Fruit fly (Drosophila melanogaster): ENCODE measurements around the gene Mst87F.

Mst87F gene

dm6 chr3R:13796071-13796470 is 31.7 kb downstream of the Mst87F start (continued):
- TF ChIP-seq jumu (GFP tag; optimal IDR thresholded peaks at IDR 0.05) (no peak), CG6689 (GFP tag; IDR thresholded peaks at IDR 0.05) (no peak), CG4360 (GFP tag; IDR thresholded peaks at IDR 0.05) (no peak), Xbp1 (GFP tag; optimal IDR thresholded peaks at IDR 0.05) (no peak), Myb (GFP tag; optimal IDR thresholded peaks at IDR 0.05) (no peak), CG3995 (GFP tag; optimal IDR thresholded peaks at IDR 0.05) (no peak), CG17802 (tag; optimal IDR thresholded peaks at IDR 0.05) (peak; percentile 2), CG8765 (GFP tag; IDR thresholded peaks at IDR 0.05) (no peak), CG31365 (tag; optimal IDR thresholded peaks at IDR 0.05) (no peak), CG17385 (GFP tag; optimal IDR thresholded peaks at IDR 0.05) (no peak), dmrt99B (tag; optimal IDR thresholded peaks at IDR 0.05) (no peak), nau (GFP tag; optimal IDR thresholded peaks at IDR 0.05) (no peak), Hmr (GFP tag; optimal IDR thresholded peaks at IDR 0.05) (no peak), Camta (GFP tag; optimal IDR thresholded peaks at IDR 0.05) (no peak), PHDP (tag; optimal IDR thresholded peaks at IDR 0.05) (peak; percentile 39), GATAe (GFP tag; conservative IDR thresholded peaks at IDR 0.05) (no peak), CG2875 (GFP tag; optimal IDR thresholded peaks at IDR 0.05) (no peak), gro (GFP tag; optimal IDR thresholded peaks at IDR 0.05) (no peak), CG1602 (GFP tag; optimal IDR thresholded peaks at IDR 0.05) (peak; percentile 15), zen (tag; optimal IDR thresholded peaks at IDR 0.05) (no peak), zfh2 (GFP tag; optimal IDR thresholded peaks at IDR 0.05) (no peak), C15 (GFP tag; IDR thresholded peaks at IDR 0.05) (no peak), CG1024 (GFP tag; IDR thresholded peaks at IDR 0.05) (no peak), CG12071 (GFP tag; optimal IDR thresholded peaks at IDR 0.05) (no peak), br (optimal IDR thresholded peaks at IDR 0.05) (no peak), kah (GFP tag; optimal IDR thresholded peaks at IDR 0.05) (no peak), CG15601 (tag; optimal IDR thresholded peaks at IDR 0.05) (peak; percentile 67), CG8944 (GFP tag; optimal IDR thresholded peaks at IDR 0.05) (no peak), yki (optimal IDR thresholded peaks at IDR 0.05) (no peak), CG34376 (GFP tag; optimal IDR thresholded peaks at IDR 0.05) (no peak), gcm2 (GFP tag; optimal IDR thresholded peaks at IDR 0.05) (no peak), vnd (GFP tag; IDR thresholded peaks at IDR 0.05; ENCODE audit: partially characterized antibody) (no peak), Atf6 (GFP tag; IDR thresholded peaks at IDR 0.05) (no peak), bcd (GFP tag; optimal IDR thresholded peaks at IDR 0.05) (no peak), CG7928 (GFP tag; optimal IDR thresholded peaks at IDR 0.05) (no peak), CG32532 (GFP tag; IDR thresholded peaks at IDR 0.05) (no peak), CG12391 (tag; optimal IDR thresholded peaks at IDR 0.05) (peak; percentile 40), CG13123 (GFP tag; optimal IDR thresholded peaks at IDR 0.05) (no peak), CG13296 (GFP tag; optimal IDR thresholded peaks at IDR 0.05) (no peak), CG14965 (GFP tag; optimal IDR thresholded peaks at IDR 0.05; ENCODE audit: borderline replicate concordance) (no peak), Six4 (GFP tag; optimal IDR thresholded peaks at IDR 0.05) (no peak), Neu2 (GFP tag; optimal IDR thresholded peaks at IDR 0.05; ENCODE audit: borderline replicate concordance) (no peak), CTCF (GFP tag; optimal IDR thresholded peaks at IDR 0.05) (no peak), ssp (GFP tag; IDR thresholded peaks at IDR 0.05) (no peak), bbx (GFP tag; IDR thresholded peaks at IDR 0.05; ENCODE audit: partially characterized antibody) (no peak), scrt (GFP tag; optimal IDR thresholded peaks at IDR 0.05) (no peak), odd (GFP tag; optimal IDR thresholded peaks at IDR 0.05) (no peak), schlank (tag; optimal IDR thresholded peaks at IDR 0.05) (no peak), CG10366 (GFP tag; IDR thresholded peaks at IDR 0.05) (no peak), Abd-B (GFP tag; optimal IDR thresholded peaks at IDR 0.05) (no peak), fd102C (GFP tag; optimal IDR thresholded peaks at IDR 0.05) (no peak), E2f2 (GFP tag; IDR thresholded peaks at IDR 0.05) (no peak), CG10147 (GFP tag; optimal IDR thresholded peaks at IDR 0.05) (no peak)
